Fruit fly (Drosophila melanogaster) whole organism, embryonic: ENCODE data around the gene CG8560.

ENCODE experiments used
- BEAF-32 ChIP-seq: fragments of 200-800 bp; sonication (Bioruptor generic); optimal IDR thresholded peaks from 3 replicates; lab custom pipeline; 2017; ENCODE audit warnings: missing biosample characterization, missing genetic modification characterization, mild to moderate bottlenecking, moderate library complexity, missing genetic modification reagents
- CG10366 ChIP-seq: fragments of 200-800 bp; sonication (Bioruptor generic); IDR thresholded peaks from 2 replicates; pipeline ENCODE4 v1.3.6; 2022; ENCODE audit warnings: missing biosample characterization, missing genetic modification characterization
- CG9932 ChIP-seq: fragments of 200-800 bp; sonication (Bioruptor generic); IDR thresholded peaks from 2 replicates; pipeline ENCODE4 v1.3.6; 2022; ENCODE audit warnings: missing biosample characterization, missing genetic modification characterization
- MBD-R2 ChIP-seq: fragments of 200-800 bp; sonication (Bioruptor generic); IDR thresholded peaks from 2 replicates; pipeline ENCODE4 v1.3.6; 2022; ENCODE audit warnings: missing biosample characterization, missing genetic modification characterization
- Myb ChIP-seq: fragments of 200-800 bp; sonication (Bioruptor generic); optimal IDR thresholded peaks from 2 replicates; lab custom pipeline; 2016; ENCODE audit warnings: missing biosample characterization, missing genetic modification characterization
- Oaz ChIP-seq: fragments of 200-800 bp; sonication (Bioruptor generic); IDR thresholded peaks from 2 replicates; pipeline ENCODE4 v1.3.6; 2022; ENCODE audit warnings: missing biosample characterization, missing genetic modification characterization
- ac ChIP-seq: fragments of 200-800 bp; sonication (Bioruptor generic); optimal IDR thresholded peaks from 3 replicates; lab custom pipeline; 2017; ENCODE audit warnings: missing biosample characterization, mild to moderate bottlenecking, missing genetic modification characterization
- bab2 ChIP-seq: fragments of 200-800 bp; sonication (Bioruptor generic); optimal IDR thresholded peaks from 2 replicates; lab custom pipeline; 2016; ENCODE audit warnings: missing biosample characterization, missing genetic modification characterization
- cwo ChIP-seq: fragments of 200-800 bp; sonication (Bioruptor generic); optimal IDR thresholded peaks from 3 replicates; lab custom pipeline; 2017; ENCODE audit warnings: missing biosample characterization, missing genetic modification characterization, mild to moderate bottlenecking, moderate library complexity, missing genetic modification reagents
- ewg ChIP-seq: fragments of 200-800 bp; sonication (Bioruptor generic); optimal IDR thresholded peaks from 3 replicates; lab custom pipeline; 2017; ENCODE audit warnings: mild to moderate bottlenecking, missing biosample characterization, missing genetic modification reagents, missing genetic modification characterization
- ken ChIP-seq: fragments of 200-800 bp; sonication (Bioruptor generic); IDR thresholded peaks from 3 replicates; pipeline ENCODE4 v1.3.6; 2022; ENCODE audit warnings: missing biosample characterization, missing genetic modification characterization
- lmd ChIP-seq: fragments of 200-800 bp; sonication (Bioruptor generic); IDR thresholded peaks from 2 replicates; pipeline ENCODE4 v1.3.6; 2022; ENCODE audit warnings: missing biosample characterization, missing genetic modification characterization
- salm ChIP-seq: fragments of 200-800 bp; sonication (Bioruptor generic); optimal IDR thresholded peaks from 2 replicates; lab custom pipeline; 2018; ENCODE audit warnings: missing biosample characterization, mild to moderate bottlenecking, missing genetic modification characterization
- schlank ChIP-seq: fragments of 200-800 bp; sonication (Bioruptor generic); optimal IDR thresholded peaks from 2 replicates; lab custom pipeline; 2018; ENCODE audit warnings: missing biosample characterization, mild to moderate bottlenecking, missing genetic modification characterization

dm6 chr3L:7376830-7377229, 27.2 kb downstream of the CG8560 start:
- TF ChIP-seq lmd (no peak), Myb (GFP tag; lab: Kevin White, UChicago) (no peak), ken (GFP tag; lab: Robert Waterston, UW) (no peak), ac (no peak), BEAF-32 (no peak), cwo (GFP tag; lab: Kevin White, UChicago) (no peak), ewg (GFP tag; lab: Kevin White, UChicago) (no peak), CG9932 (GFP tag; lab: Robert Waterston, UW) (no peak), MBD-R2 (GFP tag; lab: Robert Waterston, UW) (no peak), bab2 (GFP tag; lab: Kevin White, UChicago) (no peak), salm (tag; lab: Kevin White, UChicago) (no peak), schlank (no peak), CG10366 (no peak), Oaz (GFP tag; lab: Robert Waterston, UW) (no peak)
